Worm (Caenorhabditis elegans) whole organism, young adult: ENCODE data around the gene T10C6.15.

Experiments used
- B0019.2 ChIP-seq: fragments of 200-800 bp; sonication (Bioruptor generic); conservative IDR thresholded peaks from 2 replicates; pipeline ENCODE4 v1.3.6; 2022; ENCODE audit warnings: missing genetic modification reagents, missing genetic modification characterization, missing compliant biosample characterization
- C17E4.6 ChIP-seq: fragments of 200-800 bp; sonication (Bioruptor generic); IDR thresholded peaks from 2 replicates; pipeline ENCODE4 v1.3.6; 2022; ENCODE audit warnings: missing genetic modification reagents, missing genetic modification characterization, missing compliant biosample characterization
- akir-1 ChIP-seq: fragments of 200-800 bp; sonication (Bioruptor generic); optimal IDR thresholded peaks from 2 replicates; lab custom pipeline; 2018; ENCODE audit warnings: mild to moderate bottlenecking, missing genetic modification characterization, moderate library complexity, missing compliant biosample characterization
- attf-3 ChIP-seq: fragments of 200-800 bp; sonication (Bioruptor generic); conservative IDR thresholded peaks from 2 replicates; pipeline ENCODE4 v1.3.6; 2022; ENCODE audit warnings: missing genetic modification reagents, missing genetic modification characterization, missing compliant biosample characterization
- bed-1 ChIP-seq: fragments of 200-800 bp; sonication (Bioruptor generic); IDR thresholded peaks from 2 replicates; pipeline ENCODE4 v1.3.6; 2022; ENCODE audit warnings: missing genetic modification reagents, missing genetic modification characterization, missing compliant biosample characterization
- ceh-100 ChIP-seq: fragments of 200-800 bp; sonication (Bioruptor generic); IDR thresholded peaks from 2 replicates; pipeline ENCODE4 v1.3.6; 2022; ENCODE audit warnings: missing genetic modification reagents, missing genetic modification characterization, missing compliant biosample characterization
- ceh-40 ChIP-seq: fragments of 200-800 bp; sonication (Bioruptor generic); IDR thresholded peaks from 2 replicates; pipeline ENCODE4 v1.3.6; 2022; ENCODE audit warnings: missing genetic modification characterization, missing compliant biosample characterization
- hsf-1 ChIP-seq: fragments of 200-800 bp; sonication (Bioruptor generic); IDR thresholded peaks from 2 replicates; pipeline ENCODE4 v1.3.6; 2022; ENCODE audit warnings: missing genetic modification reagents, missing genetic modification characterization, missing compliant biosample characterization
- let-607 ChIP-seq, 2 experiments: fragments of 200-800 bp in 1 of 2; sonication (Bioruptor generic) in 1 of 2; sonication (generic microtip) in 1 of 2; optimal IDR thresholded peaks; 2 replicates each; lab custom pipeline; 2016 to 2018; ENCODE audit warnings: mild to moderate bottlenecking in 2 of 2, missing compliant biosample characterization in 2 of 2, missing genetic modification characterization in 2 of 2, moderate library complexity in 2 of 2, missing genotype in 1 of 2
- nhr-90 ChIP-seq: sonication (generic microtip); optimal IDR thresholded peaks from 2 replicates; lab custom pipeline; 2016; ENCODE audit warnings: missing genotype, mild to moderate bottlenecking, missing genetic modification characterization, missing compliant biosample characterization
- pha-4 ChIP-seq: fragments of 150-350 bp; sonication (generic microtip); optimal IDR thresholded peaks from 2 replicates; lab custom pipeline; 2014; ENCODE audit warnings: missing biosample characterization, missing genetic modification reagents, missing genetic modification characterization
- zim-3 ChIP-seq: sonication (generic microtip); optimal IDR thresholded peaks from 2 replicates; lab custom pipeline; 2017; ENCODE audit warnings: mild to moderate bottlenecking, missing genetic modification characterization, moderate library complexity, missing compliant biosample characterization

- no peak for TF ChIP-seq ceh-40
- TF ChIP-seq bed-1 = no peak
- no peak for TF ChIP-seq akir-1 (GFP tag; lab: Kevin White, UChicago)
- TF ChIP-seq hsf-1 (GFP tag; lab: Robert Waterston, UW) = no peak
- TF ChIP-seq C17E4.6 (GFP tag; lab: Robert Waterston, UW) = no peak
- TF ChIP-seq pha-4 (tag; lab: Kevin White, UChicago) = no peak
- no peak for TF ChIP-seq zim-3
- no peak for TF ChIP-seq B0019.2 (GFP tag; lab: Robert Waterston, UW)
- no peak for TF ChIP-seq nhr-90 (tag; lab: Kevin White, UChicago)
- no peak for TF ChIP-seq let-607 (tag; optimal IDR thresholded peaks at IDR 0.05; lab: Kevin White, UChicago)
- no peak for TF ChIP-seq attf-3 (GFP tag; lab: Robert Waterston, UW)
- no peak for TF ChIP-seq ceh-100 (GFP tag; lab: Robert Waterston, UW)
These were observed 9.6 kb downstream of the T10C6.15 start, which contains the start of gene T10C6.10 for ce11 chrV:16036166-16036565.
